Worm (Caenorhabditis elegans) whole organism, late embryonic: ENCODE data around the gene pfs-2.

Experiments used
- C38D4.7 ChIP-seq: fragments of 200-800 bp; sonication (Bioruptor generic); optimal IDR thresholded peaks from 2 replicates; lab custom pipeline; 2018; ENCODE audit warnings: mild to moderate bottlenecking, missing genetic modification characterization, moderate library complexity, missing compliant biosample characterization
- F13H6.1 ChIP-seq: sonication (generic microtip); optimal IDR thresholded peaks from 2 replicates; lab custom pipeline; 2016; ENCODE audit warnings: missing genetic modification characterization, missing compliant biosample characterization
- K02D7.2 ChIP-seq: sonication (generic microtip); optimal IDR thresholded peaks from 2 replicates; lab custom pipeline; 2017; ENCODE audit warnings: mild to moderate bottlenecking, missing genetic modification characterization, missing compliant biosample characterization
- T23F11.4 ChIP-seq: fragments of 200-800 bp; sonication (Bioruptor generic); optimal IDR thresholded peaks from 2 replicates; lab custom pipeline; 2018; ENCODE audit warnings: mild to moderate bottlenecking, missing genetic modification characterization, missing compliant biosample characterization
- Y22D7AL.16 ChIP-seq: sonication (generic microtip); optimal IDR thresholded peaks from 2 replicates; lab custom pipeline; 2016; ENCODE audit warnings: missing genetic modification characterization, missing compliant biosample characterization
- ama-1 ChIP-seq: fragments of 150-350 bp; optimal IDR thresholded peaks from 2 replicates; lab custom pipeline; 2014
- ceh-19 ChIP-seq: fragments of 200-800 bp; sonication (Bioruptor generic); optimal IDR thresholded peaks from 2 replicates; lab custom pipeline; 2018; ENCODE audit warnings: mild to moderate bottlenecking, missing genetic modification characterization, missing compliant biosample characterization
- ceh-2 ChIP-seq: sonication (generic microtip); optimal IDR thresholded peaks from 2 replicates; lab custom pipeline; 2016; ENCODE audit warnings: missing genotype, missing genetic modification characterization, missing compliant biosample characterization
- ceh-30 ChIP-seq: fragments of 150-350 bp; optimal IDR thresholded peaks from 2 replicates; lab custom pipeline; 2014; ENCODE audit warnings: missing biosample characterization, missing genetic modification characterization
- ceh-31 ChIP-seq: sonication (generic microtip); optimal IDR thresholded peaks from 2 replicates; lab custom pipeline; 2016; ENCODE audit warnings: missing genetic modification characterization, missing compliant biosample characterization
- ceh-34 ChIP-seq: sonication (generic microtip); optimal IDR thresholded peaks from 2 replicates; lab custom pipeline; 2016; ENCODE audit warnings: mild to moderate bottlenecking, missing genetic modification characterization, missing compliant biosample characterization
- ceh-45 ChIP-seq: fragments of 200-800 bp; sonication (Bioruptor generic); IDR thresholded peaks from 2 replicates; pipeline ENCODE4 v1.3.6; 2022; ENCODE audit warnings: missing genetic modification reagents, missing genetic modification characterization, missing compliant biosample characterization
- ceh-48 ChIP-seq: sonication (generic microtip); optimal IDR thresholded peaks from 2 replicates; lab custom pipeline; 2016; ENCODE audit warnings: missing genetic modification characterization, inconsistent platforms, missing compliant biosample characterization
- ceh-6 ChIP-seq: fragments of 200-800 bp; sonication (Bioruptor generic); optimal IDR thresholded peaks from 2 replicates; lab custom pipeline; 2018; ENCODE audit warnings: mild to moderate bottlenecking, missing genetic modification characterization, missing compliant biosample characterization
- ceh-9 ChIP-seq: sonication (generic microtip); optimal IDR thresholded peaks from 2 replicates; lab custom pipeline; 2016; ENCODE audit warnings: mild to moderate bottlenecking, missing genetic modification characterization, inconsistent platforms, missing compliant biosample characterization
- elt-2 ChIP-seq: sonication (generic microtip); optimal IDR thresholded peaks from 2 replicates; lab custom pipeline; 2016; ENCODE audit warnings: missing genetic modification reagents, missing genetic modification characterization, missing compliant biosample characterization
- fax-1 ChIP-seq: sonication (generic microtip); optimal IDR thresholded peaks from 2 replicates; lab custom pipeline; 2016; ENCODE audit warnings: missing genotype, missing genetic modification characterization, missing compliant biosample characterization
- fkh-6 ChIP-seq: sonication (generic microtip); optimal IDR thresholded peaks from 2 replicates; lab custom pipeline; 2016; ENCODE audit warnings: missing genetic modification characterization, missing compliant biosample characterization
- gmeb-2 ChIP-seq: sonication (generic microtip); optimal IDR thresholded peaks from 2 replicates; lab custom pipeline; 2016; ENCODE audit warnings: missing genetic modification characterization, inconsistent platforms, missing compliant biosample characterization
- hlh-15 ChIP-seq: sonication (generic microtip); optimal IDR thresholded peaks from 2 replicates; lab custom pipeline; 2016; ENCODE audit warnings: missing genetic modification characterization, missing compliant biosample characterization
- hlh-6 ChIP-seq: sonication (generic microtip); optimal IDR thresholded peaks from 2 replicates; lab custom pipeline; 2016; ENCODE audit warnings: missing genotype, missing genetic modification characterization, missing compliant biosample characterization
- madf-2 ChIP-seq: sonication (generic microtip); optimal IDR thresholded peaks from 2 replicates; lab custom pipeline; 2017; ENCODE audit warnings: missing genetic modification characterization, missing compliant biosample characterization
- mec-3 ChIP-seq: sonication (generic microtip); optimal IDR thresholded peaks from 2 replicates; lab custom pipeline; 2016; ENCODE audit warnings: borderline replicate concordance, missing genetic modification characterization, missing compliant biosample characterization
- nfya-1 ChIP-seq: sonication (generic microtip); optimal IDR thresholded peaks from 2 replicates; lab custom pipeline; 2017; ENCODE audit warnings: missing genetic modification characterization, mild to moderate bottlenecking, missing compliant biosample characterization, antibody characterized with exemption, moderate library complexity
- nhr-232 ChIP-seq: sonication (generic microtip); optimal IDR thresholded peaks from 2 replicates; lab custom pipeline; 2016; ENCODE audit warnings: missing genetic modification characterization, missing compliant biosample characterization
- npax-4 ChIP-seq: sonication (generic microtip); optimal IDR thresholded peaks from 2 replicates; lab custom pipeline; 2016; ENCODE audit warnings: missing genetic modification characterization, missing compliant biosample characterization
- pag-3 ChIP-seq: sonication (generic microtip); optimal IDR thresholded peaks from 2 replicates; lab custom pipeline; 2016; ENCODE audit warnings: missing compliant biosample characterization, missing genetic modification characterization, borderline replicate concordance
- pat-9 ChIP-seq: fragments of 200-800 bp; sonication (Bioruptor generic); optimal IDR thresholded peaks from 2 replicates; lab custom pipeline; 2018; ENCODE audit warnings: mild to moderate bottlenecking, missing genetic modification characterization, moderate library complexity, missing compliant biosample characterization
- pax-1 ChIP-seq: fragments of 150-350 bp; optimal IDR thresholded peaks from 2 replicates; lab custom pipeline; 2014; ENCODE audit warnings: missing biosample characterization, missing genetic modification characterization
- pha-4 ChIP-seq: fragments of 150-350 bp; optimal IDR thresholded peaks from 2 replicates; lab custom pipeline; 2018; ENCODE audit warnings: missing biosample characterization, missing genetic modification reagents, missing genetic modification characterization
- pqm-1 ChIP-seq: sonication (generic microtip); optimal IDR thresholded peaks from 2 replicates; lab custom pipeline; 2016; ENCODE audit warnings: missing genetic modification characterization, missing compliant biosample characterization
- pros-1 ChIP-seq: fragments of 150-350 bp; optimal IDR thresholded peaks from 2 replicates; lab custom pipeline; 2014; ENCODE audit warnings: missing biosample characterization, missing genetic modification reagents, missing genetic modification characterization
- ref-2 ChIP-seq: sonication (generic microtip); optimal IDR thresholded peaks from 2 replicates; lab custom pipeline; 2016; ENCODE audit warnings: missing genetic modification characterization, missing compliant biosample characterization
- rnt-1 ChIP-seq: sonication (generic microtip); optimal IDR thresholded peaks from 2 replicates; lab custom pipeline; 2016; ENCODE audit warnings: missing genetic modification characterization, missing compliant biosample characterization
- sox-2 ChIP-seq: fragments of 200-800 bp; sonication (Bioruptor generic); IDR thresholded peaks from 2 replicates; pipeline ENCODE4 v1.3.6; 2022; ENCODE audit warnings: missing genetic modification reagents, missing genetic modification characterization, missing compliant biosample characterization
- sox-4 ChIP-seq: sonication (generic microtip); optimal IDR thresholded peaks from 2 replicates; lab custom pipeline; 2017; ENCODE audit warnings: mild to moderate bottlenecking, missing genetic modification characterization, inconsistent platforms, missing compliant biosample characterization
- tbx-2 ChIP-seq: sonication (generic microtip); optimal IDR thresholded peaks from 2 replicates; lab custom pipeline; 2016; ENCODE audit warnings: missing genetic modification characterization, missing compliant biosample characterization
- tbx-7 ChIP-seq: sonication (generic microtip); optimal IDR thresholded peaks from 2 replicates; lab custom pipeline; 2016; ENCODE audit warnings: missing genotype, missing genetic modification characterization, missing compliant biosample characterization
- unc-3 ChIP-seq, 2 experiments: fragments of 200-800 bp in 1 of 2; sonication (Bioruptor generic) in 1 of 2; sonication (generic microtip) in 1 of 2; conservative IDR thresholded peaks in 1 of 2; optimal IDR thresholded peaks in 1 of 2; 2 replicates each; pipeline versions ENCODE4 v1.3.6 to Lab custom; 2016 to 2022; ENCODE audit warnings: missing compliant biosample characterization in 2 of 2, missing genetic modification characterization in 2 of 2, missing genetic modification reagents in 1 of 2
- unc-42 ChIP-seq: sonication (generic microtip); optimal IDR thresholded peaks from 2 replicates; lab custom pipeline; 2016; ENCODE audit warnings: missing genotype, missing genetic modification characterization, missing compliant biosample characterization
- ztf-16 ChIP-seq: sonication (generic microtip); optimal IDR thresholded peaks from 2 replicates; lab custom pipeline; 2017; ENCODE audit warnings: missing genetic modification characterization, missing compliant biosample characterization

Gene pfs-2

ce11 chrII:14383644-14384043, 25.5 kb downstream of the pfs-2 start, which contains the start of gene mes-2 (continued):
- TF ChIP-seq ceh-9: no peak
- TF ChIP-seq sox-4 (tag; lab: Kevin White, UChicago): no peak
- TF ChIP-seq ztf-16 (tag; lab: Kevin White, UChicago): no peak
- no peak for TF ChIP-seq C38D4.7
- no peak for TF ChIP-seq ceh-19 (GFP tag; lab: Kevin White, UChicago)
- TF ChIP-seq ama-1 (lab: Kevin White, UChicago): no peak
- no peak for TF ChIP-seq ceh-45
- TF ChIP-seq ceh-30 (tag; lab: Kevin White, UChicago): peak; percentile 11
- TF ChIP-seq pax-1: no peak

ce11 chrII:14388213-14388612, 30.0 kb downstream of the pfs-2 start, which contains the start of gene F26H11.8:
TSS of gene F26H11.8 (plus strand) at chrII:14388513.
- TF ChIP-seq Y22D7AL.16 (no peak), C38D4.7 (no peak), pros-1 (tag; lab: Kevin White, UChicago) (no peak), pha-4 (tag; lab: Kevin White, UChicago) (no peak), gmeb-2 (tag; lab: Kevin White, UChicago) (no peak), F13H6.1 (tag; lab: Kevin White, UChicago) (no peak), fkh-6 (tag; lab: Kevin White, UChicago) (no peak), sox-4 (tag; lab: Kevin White, UChicago) (no peak), T23F11.4 (GFP tag; lab: Kevin White, UChicago) (no peak), mec-3 (tag; lab: Kevin White, UChicago) (no peak), hlh-15 (no peak), nhr-232 (tag; lab: Kevin White, UChicago) (no peak), ceh-2 (no peak), tbx-7 (tag; lab: Kevin White, UChicago) (no peak), elt-2 (tag; lab: Kevin White, UChicago) (no peak), npax-4 (tag; lab: Kevin White, UChicago) (no peak), madf-2 (tag; lab: Kevin White, UChicago) (no peak), K02D7.2 (tag; lab: Kevin White, UChicago) (no peak), sox-2 (GFP tag; lab: Robert Waterston, UW) (no peak)

- TF ChIP-seq ceh-31 (tag; lab: Kevin White, UChicago) (peak; percentile 51), sox-2 (GFP tag; lab: Robert Waterston, UW) (no peak), unc-42 (tag; lab: Kevin White, UChicago) (peak; percentile 63), rnt-1 (tag; lab: Kevin White, UChicago) (no peak), elt-2 (tag; lab: Kevin White, UChicago) (peak; percentile 1), pqm-1 (no peak), tbx-2 (tag; lab: Kevin White, UChicago) (peak; percentile 38), hlh-6 (tag; lab: Kevin White, UChicago) (no peak), ceh-48 (tag; lab: Kevin White, UChicago) (peak; percentile 57), pag-3 (no peak), ceh-34 (tag; lab: Kevin White, UChicago) (peak; percentile 3), nfya-1 (tag; lab: Kevin White, UChicago) (peak; percentile 20)
- TF ChIP-seq, all 69 proteins: peak for 7
These were observed 32.0 kb downstream of the pfs-2 start, which contains the start of the genes kbp-3 and nurf-1 for ce11 chrII:14390036-14390763. TSS of gene kbp-3 (minus strand) at chrII:14390078. TSS of gene nurf-1 (plus strand) at chrII:14390713.

ce11 chrII:14393766-14394165, 35.6 kb downstream of the pfs-2 start:
- TF ChIP-seq fax-1: no peak
- no peak for TF ChIP-seq nhr-232 (tag; lab: Kevin White, UChicago)
- no peak for TF ChIP-seq sox-4 (tag; lab: Kevin White, UChicago)
- no peak for TF ChIP-seq ceh-6 (GFP tag; lab: Kevin White, UChicago)
- TF ChIP-seq sox-2 (GFP tag; lab: Robert Waterston, UW): no peak
- no peak for TF ChIP-seq ceh-30 (tag; lab: Kevin White, UChicago)
- no peak for TF ChIP-seq unc-3 (GFP tag; conservative IDR thresholded peaks at IDR 0.05; lab: Robert Waterston, UW)
- no peak for TF ChIP-seq unc-3 (tag; optimal IDR thresholded peaks at IDR 0.05; lab: Kevin White, UChicago)
- TF ChIP-seq ref-2 (tag; lab: Kevin White, UChicago): no peak
- TF ChIP-seq pat-9 (tag; lab: Kevin White, UChicago): no peak
